Worm (Caenorhabditis elegans) whole organism, mixed stage, embryonic: ENCODE results near the gene K12H6.4.

Experiments used
- elt-3 ChIP-seq: fragments of 150-350 bp; optimal IDR thresholded peaks from 2 replicates; lab custom pipeline; 2014; ENCODE audit warnings: missing biosample characterization, missing genetic modification characterization
- lin-13 ChIP-seq: fragments of 150-350 bp; optimal IDR thresholded peaks from 2 replicates; lab custom pipeline; 2014; ENCODE audit warnings: missing biosample characterization, missing genetic modification characterization
- lsy-2 ChIP-seq: fragments of 150-350 bp; optimal IDR thresholded peaks from 2 replicates; lab custom pipeline; 2014; ENCODE audit warnings: missing biosample characterization, missing genetic modification characterization
- mab-5 ChIP-seq: fragments of 150-350 bp; optimal IDR thresholded peaks from 2 replicates; lab custom pipeline; 2014; ENCODE audit warnings: missing biosample characterization, missing genetic modification characterization
- mep-1 ChIP-seq: fragments of 150-350 bp; optimal IDR thresholded peaks from 2 replicates; lab custom pipeline; 2017; ENCODE audit warnings: missing biosample characterization, missing genetic modification reagents, missing genetic modification characterization, inconsistent platforms
- nhr-2 ChIP-seq: fragments of 150-350 bp; optimal IDR thresholded peaks from 2 replicates; lab custom pipeline; 2014; ENCODE audit warnings: missing biosample characterization, missing genetic modification characterization
- nhr-237 ChIP-seq: fragments of 150-350 bp; optimal IDR thresholded peaks from 2 replicates; lab custom pipeline; 2014; ENCODE audit warnings: missing biosample characterization, missing genetic modification characterization
- nhr-28 ChIP-seq: fragments of 150-350 bp; optimal IDR thresholded peaks from 2 replicates; lab custom pipeline; 2014; ENCODE audit warnings: missing biosample characterization, missing genetic modification characterization
- pha-4 ChIP-seq: fragments of 150-350 bp; optimal IDR thresholded peaks from 2 replicates; lab custom pipeline; 2018; ENCODE audit warnings: missing biosample characterization, missing genetic modification reagents, missing genetic modification characterization
- sptf-1 ChIP-seq: sonication (generic microtip); optimal IDR thresholded peaks from 2 replicates; lab custom pipeline; 2017; ENCODE audit warnings: mild to moderate bottlenecking, missing genetic modification characterization, moderate library complexity, missing compliant biosample characterization
- tbx-8 ChIP-seq: fragments of 200-800 bp; sonication (Bioruptor generic); optimal IDR thresholded peaks from 2 replicates; lab custom pipeline; 2018; ENCODE audit warnings: mild to moderate bottlenecking, missing genetic modification characterization, moderate library complexity, missing compliant biosample characterization
- unc-39 ChIP-seq: fragments of 150-350 bp; optimal IDR thresholded peaks from 2 replicates; lab custom pipeline; 2014; ENCODE audit warnings: missing biosample characterization, missing genetic modification characterization
- unc-62 ChIP-seq: fragments of 150-350 bp; optimal IDR thresholded peaks from 2 replicates; lab custom pipeline; 2014; ENCODE audit warnings: missing biosample characterization, missing genetic modification reagents, missing genetic modification characterization
- ztf-11 ChIP-seq: fragments of 150-350 bp; optimal IDR thresholded peaks from 2 replicates; lab custom pipeline; 2014; ENCODE audit warnings: missing biosample characterization, missing genetic modification characterization

DNA sequence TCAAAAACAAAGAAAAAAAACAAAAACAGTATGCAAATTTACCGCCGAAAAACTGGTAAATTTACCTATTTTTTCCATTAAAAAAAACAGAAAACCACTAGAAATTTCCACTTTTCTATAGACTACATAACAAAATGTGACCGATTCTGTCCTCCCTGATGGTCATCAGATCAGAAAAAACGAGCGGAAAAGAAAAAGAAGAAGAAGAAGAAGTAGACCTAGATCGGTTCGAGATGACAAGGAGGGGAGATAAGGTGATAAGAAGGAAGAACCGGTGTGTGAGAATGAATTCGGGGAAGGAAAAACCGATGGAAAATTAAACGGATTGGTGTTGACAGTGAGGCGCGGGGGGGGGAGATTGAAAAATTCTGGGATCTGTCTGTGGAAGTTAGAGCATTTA is 32.0 kb upstream of the K12H6.4 start:
- TF ChIP-seq ztf-11 (tag; lab: Kevin White, UChicago), result no peak
- TF ChIP-seq nhr-28 (tag; lab: Kevin White, UChicago), result no peak
- no peak for TF ChIP-seq mep-1
- no peak for TF ChIP-seq nhr-2 (tag; lab: Kevin White, UChicago)
- no peak for TF ChIP-seq mab-5 (tag; lab: Kevin White, UChicago)
- TF ChIP-seq pha-4, result no peak
- no peak for TF ChIP-seq lin-13 (tag; lab: Kevin White, UChicago)
- no peak for TF ChIP-seq unc-39 (tag; lab: Kevin White, UChicago)
- TF ChIP-seq unc-62, result no peak
- TF ChIP-seq tbx-8 (GFP tag; lab: Kevin White, UChicago), result no peak
- no peak for TF ChIP-seq sptf-1 (tag; lab: Kevin White, UChicago)
- TF ChIP-seq lsy-2, result no peak
- TF ChIP-seq nhr-237, result no peak
- no peak for TF ChIP-seq elt-3
